Worm (Caenorhabditis elegans) whole organism, L4/young adult: Measurements from ENCODE around the gene sre-41.

Experiments used
- W03F9.2 ChIP-seq: fragments of 150-350 bp; optimal IDR thresholded peaks from 2 replicates; lab custom pipeline; 2014; ENCODE audit warnings: missing biosample characterization, missing genetic modification characterization
- dao-5 ChIP-seq: sonication (generic microtip); optimal IDR thresholded peaks from 2 replicates; lab custom pipeline; 2016; ENCODE audit warnings: missing genotype, missing genetic modification characterization, moderate library complexity, missing compliant biosample characterization
- him-1 ChIP-seq: sonication (generic microtip); optimal IDR thresholded peaks from 2 replicates; lab custom pipeline; 2016; ENCODE audit warnings: missing genotype, missing genetic modification reagents, missing genetic modification characterization, missing compliant biosample characterization

DNA sequence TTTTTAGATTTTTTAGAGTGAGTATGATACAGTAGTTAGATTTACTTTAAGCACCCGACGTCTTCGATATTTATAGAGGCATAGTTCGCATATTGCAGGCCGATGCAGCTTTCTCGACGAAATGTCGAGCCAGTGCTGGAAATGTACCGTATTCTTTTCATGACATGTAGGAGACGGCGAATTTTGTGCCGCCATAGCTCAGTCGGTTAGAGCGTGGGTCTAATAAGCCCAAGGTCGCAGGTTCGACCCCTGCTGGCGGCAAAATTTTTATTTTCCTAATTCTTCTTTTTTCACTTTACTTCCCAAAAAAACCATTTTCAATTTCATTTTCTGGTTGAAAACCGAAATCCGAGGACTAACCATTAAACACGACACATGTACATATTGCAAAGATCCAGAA lies 25.8 kb upstream of the sre-41 start:
- TF ChIP-seq him-1 (tag; lab: Kevin White, UChicago) = no peak
- no peak for TF ChIP-seq dao-5
- TF ChIP-seq W03F9.2 (tag; lab: Kevin White, UChicago) = no peak
